Worm (Caenorhabditis elegans) whole organism, L4 larva: ENCODE data around the gene ttbk-8.2.

ENCODE experiments used
- F10B5.3 ChIP-seq: sonication (generic microtip); optimal IDR thresholded peaks from 2 replicates; lab custom pipeline; 2016; ENCODE audit warnings: mild to moderate bottlenecking, missing genetic modification characterization, missing compliant biosample characterization
- R02D3.7 ChIP-seq: fragments of 150-350 bp; sonication (generic microtip); optimal IDR thresholded peaks from 3 replicates; lab custom pipeline; 2014; ENCODE audit warnings: missing biosample characterization, missing genetic modification characterization
- T20F7.1 ChIP-seq: fragments of 200-800 bp; sonication (Bioruptor generic); optimal IDR thresholded peaks from 2 replicates; lab custom pipeline; 2018; ENCODE audit warnings: mild to moderate bottlenecking, missing genetic modification characterization, missing compliant biosample characterization
- Y48G9A.11 ChIP-seq: fragments of 200-800 bp; sonication (Bioruptor generic); IDR thresholded peaks from 2 replicates; pipeline ENCODE4 v1.3.6; 2022; ENCODE audit warnings: missing genetic modification reagents, missing genetic modification characterization, missing compliant biosample characterization
- ceh-32 ChIP-seq: sonication (generic microtip); optimal IDR thresholded peaks from 2 replicates; lab custom pipeline; 2016; ENCODE audit warnings: mild to moderate bottlenecking, missing genetic modification characterization, missing compliant biosample characterization; ENCODE audit not compliant: poor library complexity
- daf-16 ChIP-seq, 3 experiments: sonication (generic microtip); optimal IDR thresholded peaks; 2 replicates each; lab custom pipeline; 2016 to 2017; ENCODE audit warnings: missing genetic modification characterization in 3 of 3, missing genetic modification reagents in 3 of 3, mild to moderate bottlenecking in 2 of 3, missing compliant biosample characterization in 2 of 3, missing biosample characterization in 1 of 3, moderate library complexity in 1 of 3
- daf-8 ChIP-seq: fragments of 200-800 bp; sonication (Bioruptor generic); IDR thresholded peaks from 2 replicates; pipeline ENCODE4 v1.3.6; 2022; ENCODE audit warnings: missing genetic modification characterization, missing compliant biosample characterization
- dmd-6 ChIP-seq: fragments of 200-800 bp; sonication (Bioruptor generic); IDR thresholded peaks from 2 replicates; pipeline ENCODE4 v1.3.6; 2022; ENCODE audit warnings: missing genetic modification reagents, missing genetic modification characterization, missing compliant biosample characterization
- duxl-1 ChIP-seq: sonication (generic microtip); optimal IDR thresholded peaks from 2 replicates; lab custom pipeline; 2016; ENCODE audit warnings: mild to moderate bottlenecking, missing genetic modification characterization, moderate library complexity, missing compliant biosample characterization; ENCODE audit not compliant: poor library complexity
- dve-1 ChIP-seq: sonication (generic microtip); optimal IDR thresholded peaks from 2 replicates; lab custom pipeline; 2017; ENCODE audit warnings: antibody characterized with exemption, mild to moderate bottlenecking, missing genetic modification characterization, missing compliant biosample characterization; ENCODE audit not compliant: insufficient read depth
- egl-27 ChIP-seq: sonication (generic microtip); optimal IDR thresholded peaks from 3 replicates; lab custom pipeline; 2017; ENCODE audit warnings: missing biosample characterization, missing genetic modification reagents, missing genetic modification characterization
- egl-43 ChIP-seq: fragments of 200-800 bp; sonication (Bioruptor generic); IDR thresholded peaks from 2 replicates; pipeline ENCODE4 v1.3.6; 2022; ENCODE audit warnings: missing genetic modification reagents, missing genetic modification characterization, missing compliant biosample characterization
- fkh-10 ChIP-seq: fragments of 150-350 bp; optimal IDR thresholded peaks from 2 replicates; lab custom pipeline; 2014; ENCODE audit warnings: missing biosample characterization, missing genetic modification reagents, missing genetic modification characterization
- fos-1 ChIP-seq: fragments of 150-350 bp; optimal IDR thresholded peaks from 2 replicates; lab custom pipeline; 2014; ENCODE audit warnings: missing biosample characterization, missing genetic modification characterization
- hif-1 ChIP-seq, 2 experiments: sonication (generic microtip); optimal IDR thresholded peaks; 2 replicates each; lab custom pipeline; 2016 to 2017; ENCODE audit warnings: missing compliant biosample characterization in 2 of 2, missing genetic modification characterization in 2 of 2, missing genetic modification reagents in 2 of 2, missing genotype in 2 of 2, mild to moderate bottlenecking in 1 of 2
- hlh-11 ChIP-seq: fragments of 200-800 bp; sonication (Bioruptor generic); optimal IDR thresholded peaks from 2 replicates; lab custom pipeline; 2018; ENCODE audit warnings: mild to moderate bottlenecking, missing genetic modification characterization, missing compliant biosample characterization
- hlh-30 ChIP-seq: sonication (generic microtip); optimal IDR thresholded peaks from 2 replicates; lab custom pipeline; 2017; ENCODE audit warnings: antibody characterized with exemption, mild to moderate bottlenecking, missing genetic modification characterization, missing compliant biosample characterization; ENCODE audit not compliant: insufficient read depth
- hmg-1.1 ChIP-seq: fragments of 200-800 bp; sonication (Bioruptor generic); IDR thresholded peaks from 2 replicates; pipeline ENCODE4 v1.3.6; 2022; ENCODE audit warnings: missing genetic modification reagents, missing genetic modification characterization, missing compliant biosample characterization
- jun-1 ChIP-seq: fragments of 150-350 bp; optimal IDR thresholded peaks from 2 replicates; lab custom pipeline; 2014; ENCODE audit warnings: missing biosample characterization, missing genetic modification reagents, missing genetic modification characterization
- lin-1 ChIP-seq: fragments of 200-800 bp; sonication (Bioruptor generic); IDR thresholded peaks from 2 replicates; pipeline ENCODE4 v1.3.6; 2022; ENCODE audit warnings: missing genetic modification reagents, missing genetic modification characterization, missing compliant biosample characterization
- lin-13 ChIP-seq: fragments of 150-350 bp; optimal IDR thresholded peaks from 2 replicates; lab custom pipeline; 2014; ENCODE audit warnings: missing biosample characterization, missing genetic modification reagents, missing genetic modification characterization
- lin-38 ChIP-seq: fragments of 200-800 bp; sonication (Bioruptor generic); IDR thresholded peaks from 2 replicates; pipeline ENCODE4 v1.3.6; 2022; ENCODE audit warnings: missing genetic modification reagents, missing genetic modification characterization, missing compliant biosample characterization
- lin-39 ChIP-seq: fragments of 150-350 bp; optimal IDR thresholded peaks from 2 replicates; lab custom pipeline; 2014; ENCODE audit warnings: missing biosample characterization, missing genetic modification reagents, missing genetic modification characterization
- lsy-2 ChIP-seq, 2 experiments: fragments of 150-350 bp in 1 of 2; sonication (generic microtip) in 1 of 2; optimal IDR thresholded peaks; 2 replicates each; lab custom pipeline; 2014 to 2017; ENCODE audit warnings: missing biosample characterization in 2 of 2, missing genetic modification characterization in 2 of 2
- nhr-10 ChIP-seq: fragments of 150-350 bp; optimal IDR thresholded peaks from 2 replicates; lab custom pipeline; 2014; ENCODE audit warnings: missing biosample characterization, missing genetic modification characterization
- nhr-11 ChIP-seq: fragments of 150-350 bp; optimal IDR thresholded peaks from 2 replicates; lab custom pipeline; 2014; ENCODE audit warnings: missing biosample characterization, missing genetic modification characterization
- nhr-28 ChIP-seq: fragments of 150-350 bp; optimal IDR thresholded peaks from 2 replicates; lab custom pipeline; 2014; ENCODE audit warnings: missing biosample characterization, missing genetic modification characterization
- nhr-77 ChIP-seq: fragments of 150-350 bp; optimal IDR thresholded peaks from 2 replicates; lab custom pipeline; 2014; ENCODE audit warnings: missing biosample characterization, missing genetic modification characterization
- pha-4 ChIP-seq, 2 experiments: fragments of 150-350 bp in 1 of 2; fragments of 200-800 bp in 1 of 2; sonication (Bioruptor generic) in 1 of 2; IDR thresholded peaks in 1 of 2; optimal IDR thresholded peaks in 1 of 2; 2 replicates each; pipeline versions ENCODE4 v1.3.6 to Lab custom; 2014 to 2022; ENCODE audit warnings: missing genetic modification characterization in 2 of 2, missing genetic modification reagents in 2 of 2, missing biosample characterization in 1 of 2, missing compliant biosample characterization in 1 of 2
- pqm-1 ChIP-seq: sonication (generic microtip); optimal IDR thresholded peaks from 2 replicates; lab custom pipeline; 2017; ENCODE audit warnings: missing biosample characterization, missing genetic modification characterization
- saeg-2 ChIP-seq: fragments of 200-800 bp; sonication (Bioruptor generic); IDR thresholded peaks from 2 replicates; pipeline ENCODE4 v1.3.6; 2022; ENCODE audit warnings: missing genetic modification reagents, missing genetic modification characterization, missing compliant biosample characterization
- sdz-12 ChIP-seq: fragments of 200-800 bp; sonication (Bioruptor generic); optimal IDR thresholded peaks from 2 replicates; lab custom pipeline; 2018; ENCODE audit warnings: mild to moderate bottlenecking, missing genetic modification characterization, missing compliant biosample characterization
- skn-1 ChIP-seq: fragments of 150-350 bp; optimal IDR thresholded peaks from 2 replicates; lab custom pipeline; 2014; ENCODE audit warnings: missing biosample characterization, missing genetic modification characterization
- snpc-1.2 ChIP-seq: fragments of 200-800 bp; sonication (Bioruptor generic); IDR thresholded peaks from 2 replicates; pipeline ENCODE4 v1.3.6; 2022; ENCODE audit warnings: missing genetic modification reagents, missing genetic modification characterization, missing compliant biosample characterization
- spr-3 ChIP-seq: fragments of 200-800 bp; sonication (Bioruptor generic); optimal IDR thresholded peaks from 2 replicates; lab custom pipeline; 2018; ENCODE audit warnings: mild to moderate bottlenecking, missing genetic modification characterization, missing compliant biosample characterization
- tag-97 ChIP-seq: fragments of 200-800 bp; sonication (Bioruptor generic); IDR thresholded peaks from 2 replicates; pipeline ENCODE4 v1.3.6; 2022; ENCODE audit warnings: missing genetic modification characterization, missing compliant biosample characterization
- unc-130 ChIP-seq: sonication (generic microtip); optimal IDR thresholded peaks from 2 replicates; lab custom pipeline; 2016; ENCODE audit warnings: missing genetic modification reagents, missing genetic modification characterization, missing compliant biosample characterization
- unc-62 ChIP-seq, 3 experiments: fragments of 150-350 bp in 1 of 3; sonication (generic microtip); optimal IDR thresholded peaks in 2 of 3; peaks in 1 of 3; 1 replicate in 1 of 3; 2 replicates in 2 of 3; lab custom pipeline; 2014 to 2017; ENCODE audit warnings: missing biosample characterization in 3 of 3, missing genetic modification characterization in 3 of 3, missing genetic modification reagents in 3 of 3, missing genotype in 1 of 3
- zag-1 ChIP-seq: fragments of 150-350 bp; optimal IDR thresholded peaks from 2 replicates; lab custom pipeline; 2014; ENCODE audit warnings: missing biosample characterization, missing genetic modification characterization
- zfp-2 ChIP-seq: sonication (generic microtip); optimal IDR thresholded peaks from 2 replicates; lab custom pipeline; 2016; ENCODE audit warnings: mild to moderate bottlenecking, missing genetic modification characterization, missing compliant biosample characterization
- zfp-3 ChIP-seq: fragments of 200-800 bp; sonication (Bioruptor generic); conservative IDR thresholded peaks from 2 replicates; pipeline ENCODE4 v1.3.6; 2022; ENCODE audit warnings: missing genetic modification reagents, missing genetic modification characterization, missing compliant biosample characterization
- zip-2 ChIP-seq: fragments of 150-350 bp; optimal IDR thresholded peaks from 2 replicates; lab custom pipeline; 2014; ENCODE audit warnings: missing biosample characterization, missing genetic modification characterization
- ztf-7 ChIP-seq: fragments of 150-350 bp; optimal IDR thresholded peaks from 2 replicates; lab custom pipeline; 2014; ENCODE audit warnings: missing biosample characterization, missing genetic modification characterization

Gene ttbk-8.2

DNA sequence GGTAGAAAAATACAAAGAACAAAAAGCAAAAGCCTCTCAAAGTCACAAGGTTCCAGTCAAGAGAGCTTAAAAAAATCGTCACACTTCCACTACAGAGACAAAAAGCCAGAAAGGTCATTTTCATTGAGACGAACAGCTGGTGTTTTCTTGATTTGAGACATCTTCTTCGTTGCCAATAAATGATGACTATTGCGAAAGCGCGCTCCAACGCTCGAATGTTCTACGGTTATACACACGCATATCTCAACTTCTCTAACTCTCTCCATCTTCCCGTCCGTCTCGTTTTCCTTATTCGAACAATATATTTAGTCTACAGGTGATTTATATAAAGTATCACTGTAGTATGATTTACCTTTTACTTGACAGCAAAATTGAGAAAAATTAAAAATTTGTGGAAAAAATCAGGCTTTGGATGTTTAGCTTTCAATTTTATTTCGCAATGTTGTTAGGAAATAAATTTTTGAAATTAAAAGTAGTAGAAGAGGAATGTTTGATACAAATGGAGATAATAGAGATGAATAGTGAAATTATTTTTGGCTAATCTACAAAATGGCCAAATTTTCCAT lies 33.7 kb downstream of the ttbk-8.2 start (continued):
- TF ChIP-seq lin-1 = no peak
- TF ChIP-seq fos-1 (tag; lab: Kevin White, UChicago) = no peak
- no peak for TF ChIP-seq zag-1 (tag; lab: Kevin White, UChicago)
- TF ChIP-seq zfp-2 (tag; lab: Kevin White, UChicago) = no peak
- TF ChIP-seq lin-38 (GFP tag; lab: Robert Waterston, UW) = no peak
- no peak for TF ChIP-seq jun-1 (tag; lab: Kevin White, UChicago)
- TF ChIP-seq unc-130 (GFP tag; lab: Kevin White, UChicago) = no peak
- no peak for TF ChIP-seq sdz-12 (GFP tag; lab: Kevin White, UChicago)
- no peak for TF ChIP-seq nhr-77 (tag; lab: Kevin White, UChicago)
- TF ChIP-seq Y48G9A.11 (GFP tag; lab: Robert Waterston, UW) = no peak
- TF ChIP-seq dve-1 = peak; percentile 57
- TF ChIP-seq nhr-10 (tag; lab: Kevin White, UChicago) = no peak
- no peak for TF ChIP-seq tag-97 (GFP tag; lab: Robert Waterston, UW)
- no peak for TF ChIP-seq zfp-3
- TF ChIP-seq egl-43 (GFP tag; lab: Robert Waterston, UW) = no peak
- TF ChIP-seq duxl-1 = no peak
- TF ChIP-seq lsy-2 (tag; optimal IDR thresholded peaks at IDR 0.05; lab: Kevin White, UChicago) = peak in 1 of 2 experiments; percentile 59
- no peak for TF ChIP-seq T20F7.1 (GFP tag; lab: Kevin White, UChicago)
- no peak for TF ChIP-seq saeg-2
- TF ChIP-seq, all 104 proteins: peak for 22

- no peak for TF ChIP-seq tag-97 (GFP tag; lab: Robert Waterston, UW)
- TF ChIP-seq dve-1 = peak; percentile 93
- TF ChIP-seq R02D3.7 (tag; lab: Kevin White, UChicago) = no peak
- TF ChIP-seq hmg-1.1 = no peak
- TF ChIP-seq nhr-28 (tag; lab: Kevin White, UChicago) = peak; percentile 29
- peak; percentile 17 for TF ChIP-seq lin-13 (GFP tag; lab: Kevin White, UChicago)
- TF ChIP-seq nhr-10 (tag; lab: Kevin White, UChicago) = no peak
- TF ChIP-seq dmd-6 = peak; percentile 84
- peak; percentile 87 for TF ChIP-seq snpc-1.2 (GFP tag; lab: Robert Waterston, UW)
- peak; percentile 98 for TF ChIP-seq Y48G9A.11 (GFP tag; lab: Robert Waterston, UW)
- no peak for TF ChIP-seq hif-1 (tag; optimal IDR thresholded peaks at IDR 0.05; lab: Kevin White, UChicago)
- TF ChIP-seq hlh-30 (tag; lab: Kevin White, UChicago) = peak; percentile 58
- peak; percentile 15 for TF ChIP-seq pqm-1 (tag; lab: Kevin White, UChicago)
- no peak for TF ChIP-seq skn-1 (tag; lab: Kevin White, UChicago)
- TF ChIP-seq F10B5.3 = no peak
- no peak for TF ChIP-seq ceh-32 (tag; lab: Kevin White, UChicago)
- TF ChIP-seq hlh-11 = peak; percentile 73
- TF ChIP-seq egl-27 (tag; lab: Kevin White, UChicago) = no peak
- 0 out of 2 replicates have a peak, but pooled peaks have one; percentile 14 for TF ChIP-seq lin-1
- peak in 1 of 2 experiments; percentile 82 for TF ChIP-seq daf-16 (GFP tag; optimal IDR thresholded peaks at IDR 0.05; lab: Kevin White, UChicago)
- TF ChIP-seq daf-16 (tag; optimal IDR thresholded peaks at IDR 0.05; lab: Kevin White, UChicago) = peak; percentile 79
- TF ChIP-seq daf-8 = no peak
- TF ChIP-seq zag-1 (tag; lab: Kevin White, UChicago) = no peak
- no peak for TF ChIP-seq nhr-11 (tag; lab: Kevin White, UChicago)
- no peak for TF ChIP-seq fkh-10 (GFP tag; lab: Kevin White, UChicago)
- no peak for TF ChIP-seq spr-3 (GFP tag; lab: Kevin White, UChicago)
- TF ChIP-seq ztf-7 = no peak
- no peak for TF ChIP-seq lin-39
- peak; percentile 1 for TF ChIP-seq zip-2 (tag; lab: Kevin White, UChicago)
- TF ChIP-seq unc-62 (GFP tag; optimal IDR thresholded peaks at IDR 0.05 in 1 of 2; lab: Kevin White, UChicago) = no peak
- TF ChIP-seq unc-62 (tag; optimal IDR thresholded peaks at IDR 0.05; lab: Kevin White, UChicago) = no peak
- TF ChIP-seq pha-4 (GFP tag; IDR thresholded peaks at IDR 0.05; lab: Robert Waterston, UW) = no peak
- TF ChIP-seq pha-4 (tag; optimal IDR thresholded peaks at IDR 0.05; lab: Kevin White, UChicago) = no peak
These were observed 34.6 kb downstream of the ttbk-8.2 start for ce11 chrIV:5666115-5667028.
